Worm (Caenorhabditis elegans) whole organism, L2 larva: ENCODE measurements around the gene nphp-1.
A peak's percentile ranks its signal among the peaks of the same experiment; 100 is the strongest.

Experiments used
- C34F6.9 ChIP-seq: fragments of 150-350 bp; optimal IDR thresholded peaks from 2 replicates; lab custom pipeline; 2014; ENCODE audit warnings: missing biosample characterization, missing genetic modification characterization
- F13H6.1 ChIP-seq: sonication (generic microtip); optimal IDR thresholded peaks from 2 replicates; lab custom pipeline; 2016; ENCODE audit warnings: missing genetic modification characterization, missing compliant biosample characterization
- Y55F3AM.14 ChIP-seq: fragments of 200-800 bp; sonication (Bioruptor generic); optimal IDR thresholded peaks from 2 replicates; lab custom pipeline; 2018; ENCODE audit warnings: mild to moderate bottlenecking, missing genetic modification characterization, missing compliant biosample characterization
- ZK546.5 ChIP-seq: sonication (generic microtip); optimal IDR thresholded peaks from 2 replicates; lab custom pipeline; 2017; ENCODE audit warnings: missing biosample characterization, missing genetic modification characterization
- alr-1 ChIP-seq: fragments of 150-350 bp; optimal IDR thresholded peaks from 2 replicates; lab custom pipeline; 2014; ENCODE audit warnings: missing biosample characterization, missing genetic modification characterization
- aly-2 ChIP-seq: fragments of 150-350 bp; optimal IDR thresholded peaks from 2 replicates; lab custom pipeline; 2014; ENCODE audit warnings: missing biosample characterization, missing genetic modification characterization
- ceh-16 ChIP-seq: fragments of 150-350 bp; optimal IDR thresholded peaks from 2 replicates; lab custom pipeline; 2014; ENCODE audit warnings: missing biosample characterization, missing genetic modification characterization
- ceh-82 ChIP-seq: fragments of 150-350 bp; optimal IDR thresholded peaks from 2 replicates; lab custom pipeline; 2014; ENCODE audit warnings: missing biosample characterization, missing genetic modification characterization
- crh-2 ChIP-seq: sonication (generic microtip); optimal IDR thresholded peaks from 2 replicates; lab custom pipeline; 2017; ENCODE audit warnings: missing biosample characterization, missing genetic modification characterization
- dmd-4 ChIP-seq: sonication (generic microtip); optimal IDR thresholded peaks from 2 replicates; lab custom pipeline; 2017; ENCODE audit warnings: missing biosample characterization, missing genetic modification characterization
- fos-1 ChIP-seq: fragments of 150-350 bp; optimal IDR thresholded peaks from 2 replicates; lab custom pipeline; 2014; ENCODE audit warnings: missing biosample characterization, missing genetic modification characterization
- gmeb-1 ChIP-seq: fragments of 150-350 bp; optimal IDR thresholded peaks from 2 replicates; lab custom pipeline; 2014; ENCODE audit warnings: missing biosample characterization, missing genetic modification characterization
- lin-11 ChIP-seq: fragments of 150-350 bp; sonication (generic microtip); optimal IDR thresholded peaks from 2 replicates; lab custom pipeline; 2014; ENCODE audit warnings: missing biosample characterization, missing genetic modification characterization, inconsistent platforms, mixed read lengths
- lin-13 ChIP-seq: fragments of 150-350 bp; optimal IDR thresholded peaks from 2 replicates; lab custom pipeline; 2014; ENCODE audit warnings: missing biosample characterization, missing genetic modification reagents, missing genetic modification characterization
- lin-39 ChIP-seq: fragments of 150-350 bp; optimal IDR thresholded peaks from 2 replicates; lab custom pipeline; 2014; ENCODE audit warnings: missing biosample characterization, missing genetic modification reagents, missing genetic modification characterization
- lsy-2 ChIP-seq, 2 experiments: fragments of 150-350 bp in 1 of 2; sonication (generic microtip) in 1 of 2; optimal IDR thresholded peaks; 2 replicates each; lab custom pipeline; 2014 to 2017; ENCODE audit warnings: missing biosample characterization in 2 of 2, missing genetic modification characterization in 2 of 2
- mab-5 ChIP-seq: fragments of 150-350 bp; optimal IDR thresholded peaks from 2 replicates; lab custom pipeline; 2014; ENCODE audit warnings: missing biosample characterization, missing genetic modification characterization
- mdl-1 ChIP-seq, 2 experiments: fragments of 150-350 bp in 1 of 2; sonication (generic microtip) in 1 of 2; optimal IDR thresholded peaks; 2 replicates each; lab custom pipeline; 2017; ENCODE audit warnings: missing biosample characterization in 2 of 2, missing genetic modification characterization in 2 of 2
- nhr-10 ChIP-seq: sonication (generic microtip); optimal IDR thresholded peaks from 2 replicates; lab custom pipeline; 2017; ENCODE audit warnings: missing biosample characterization, missing genetic modification characterization
- nhr-11 ChIP-seq: fragments of 150-350 bp; optimal IDR thresholded peaks from 2 replicates; lab custom pipeline; 2014; ENCODE audit warnings: missing biosample characterization, missing genetic modification characterization
- nhr-12 ChIP-seq: fragments of 150-350 bp; optimal IDR thresholded peaks from 2 replicates; lab custom pipeline; 2014; ENCODE audit warnings: missing biosample characterization, missing genetic modification characterization
- nhr-237 ChIP-seq: fragments of 150-350 bp; optimal IDR thresholded peaks from 2 replicates; lab custom pipeline; 2014; ENCODE audit warnings: missing biosample characterization, missing genetic modification characterization
- nhr-25 ChIP-seq: fragments of 150-350 bp; sonication (generic microtip); optimal IDR thresholded peaks from 3 replicates; lab custom pipeline; 2014; ENCODE audit warnings: missing biosample characterization, missing genetic modification characterization
- nhr-77 ChIP-seq: fragments of 150-350 bp; optimal IDR thresholded peaks from 2 replicates; lab custom pipeline; 2014; ENCODE audit warnings: missing biosample characterization, missing genetic modification characterization
- peb-1 ChIP-seq: fragments of 150-350 bp; optimal IDR thresholded peaks from 2 replicates; lab custom pipeline; 2014; ENCODE audit warnings: missing biosample characterization, missing genetic modification characterization
- sem-4 ChIP-seq: fragments of 150-350 bp; optimal IDR thresholded peaks from 2 replicates; lab custom pipeline; 2014; ENCODE audit warnings: missing biosample characterization, missing genetic modification reagents, missing genetic modification characterization
- skn-1 ChIP-seq: sonication (generic microtip); optimal IDR thresholded peaks from 2 replicates; lab custom pipeline; 2017; ENCODE audit warnings: missing biosample characterization, missing genetic modification characterization
- sma-3 ChIP-seq: sonication (generic microtip); optimal IDR thresholded peaks from 2 replicates; lab custom pipeline; 2016; ENCODE audit warnings: missing genetic modification reagents, missing genetic modification characterization, missing compliant biosample characterization
- unc-62 ChIP-seq: fragments of 150-350 bp; optimal IDR thresholded peaks from 2 replicates; lab custom pipeline; 2014; ENCODE audit warnings: missing biosample characterization, missing genetic modification reagents, missing genetic modification characterization
- zag-1 ChIP-seq: fragments of 150-350 bp; optimal IDR thresholded peaks from 2 replicates; lab custom pipeline; 2014; ENCODE audit warnings: missing biosample characterization, missing genetic modification characterization
- ztf-1 ChIP-seq: fragments of 200-800 bp; sonication (Bioruptor generic); conservative IDR thresholded peaks from 2 replicates; pipeline ENCODE4 v1.3.6; 2022; ENCODE audit warnings: missing genetic modification characterization, missing compliant biosample characterization
- ztf-11 ChIP-seq: sonication (generic microtip); optimal IDR thresholded peaks from 2 replicates; lab custom pipeline; 2017; ENCODE audit warnings: missing biosample characterization, missing genetic modification characterization
- ztf-4 ChIP-seq: fragments of 150-350 bp; optimal IDR thresholded peaks from 2 replicates; lab custom pipeline; 2014; ENCODE audit warnings: missing biosample characterization, missing genetic modification characterization

nphp-1 gene

DNA sequence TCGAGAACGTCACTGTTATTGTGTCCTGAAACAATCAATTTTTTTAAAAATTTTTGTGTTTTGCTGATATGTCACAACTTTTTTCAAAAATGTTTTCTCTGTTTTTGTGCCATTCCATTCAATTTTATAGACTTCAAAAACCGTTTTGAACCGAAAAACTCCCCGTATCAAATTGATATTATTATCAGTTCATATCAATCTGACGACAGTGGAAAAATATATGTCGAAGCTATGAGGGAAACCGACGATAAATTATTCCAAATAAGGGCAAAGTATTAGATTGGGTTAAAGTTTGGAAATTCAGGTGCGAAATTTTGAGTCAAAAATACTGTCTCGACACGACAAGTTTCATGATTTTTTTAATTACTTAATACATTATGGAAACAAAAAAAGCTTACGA is 4.3 kb upstream of the nphp-1 start:
- no peak for TF ChIP-seq lsy-2 (tag; optimal IDR thresholded peaks at IDR 0.05; lab: Kevin White, UChicago)
- no peak for TF ChIP-seq nhr-11 (tag; lab: Kevin White, UChicago)
- peak; percentile 40 for TF ChIP-seq fos-1 (tag; lab: Kevin White, UChicago)
- TF ChIP-seq gmeb-1 (tag; lab: Kevin White, UChicago), result no peak
- TF ChIP-seq ztf-11 (tag; lab: Kevin White, UChicago), result no peak
- TF ChIP-seq ceh-82 (tag; lab: Kevin White, UChicago), result no peak

DNA sequence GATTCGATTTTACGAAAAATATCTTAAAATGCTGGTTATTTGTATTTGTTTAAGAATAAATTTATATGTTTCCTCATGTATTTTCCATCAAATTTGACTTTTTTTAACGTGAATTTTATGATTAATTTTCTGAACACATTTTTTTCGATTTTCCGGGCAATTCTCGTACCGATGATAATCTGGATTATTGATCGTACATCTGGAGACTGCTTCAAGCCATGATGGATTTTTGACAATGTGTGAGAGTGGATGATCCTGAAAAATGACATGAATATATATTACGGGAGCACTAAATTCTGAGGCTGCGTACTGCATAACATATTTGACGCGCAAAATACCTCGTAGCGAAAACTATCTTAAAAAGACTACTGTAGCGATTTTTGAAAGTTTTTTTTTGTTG is 2.4 kb upstream of the nphp-1 start:
- no peak for TF ChIP-seq nhr-10 (tag; lab: Kevin White, UChicago)
- TF ChIP-seq ZK546.5 (tag; lab: Kevin White, UChicago), result no peak
- TF ChIP-seq ceh-82 (tag; lab: Kevin White, UChicago), result no peak
- no peak for TF ChIP-seq F13H6.1 (tag; lab: Kevin White, UChicago)

DNA sequence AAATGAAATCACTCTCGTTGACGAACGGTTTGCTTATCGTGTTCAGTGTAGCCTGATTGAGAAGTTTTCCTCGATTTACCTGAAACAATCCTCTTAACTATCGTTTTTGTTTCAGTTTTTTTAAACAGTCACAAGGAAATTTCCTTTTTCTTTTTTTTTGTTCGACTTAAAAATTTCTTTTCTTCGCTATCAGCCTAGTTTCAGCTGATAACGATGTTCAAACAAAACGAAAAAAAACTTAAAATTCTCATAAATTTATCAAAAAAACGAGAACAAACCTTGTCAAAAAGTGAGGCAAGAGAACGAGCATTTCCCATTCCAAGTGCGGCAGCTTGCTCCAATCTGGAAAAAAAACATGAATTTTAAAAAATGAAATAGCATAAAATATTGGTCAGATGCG is 1.5 kb upstream of the nphp-1 start:
- TF ChIP-seq gmeb-1 (tag; lab: Kevin White, UChicago) (peak; percentile 16), nhr-11 (tag; lab: Kevin White, UChicago) (no peak)

DNA sequence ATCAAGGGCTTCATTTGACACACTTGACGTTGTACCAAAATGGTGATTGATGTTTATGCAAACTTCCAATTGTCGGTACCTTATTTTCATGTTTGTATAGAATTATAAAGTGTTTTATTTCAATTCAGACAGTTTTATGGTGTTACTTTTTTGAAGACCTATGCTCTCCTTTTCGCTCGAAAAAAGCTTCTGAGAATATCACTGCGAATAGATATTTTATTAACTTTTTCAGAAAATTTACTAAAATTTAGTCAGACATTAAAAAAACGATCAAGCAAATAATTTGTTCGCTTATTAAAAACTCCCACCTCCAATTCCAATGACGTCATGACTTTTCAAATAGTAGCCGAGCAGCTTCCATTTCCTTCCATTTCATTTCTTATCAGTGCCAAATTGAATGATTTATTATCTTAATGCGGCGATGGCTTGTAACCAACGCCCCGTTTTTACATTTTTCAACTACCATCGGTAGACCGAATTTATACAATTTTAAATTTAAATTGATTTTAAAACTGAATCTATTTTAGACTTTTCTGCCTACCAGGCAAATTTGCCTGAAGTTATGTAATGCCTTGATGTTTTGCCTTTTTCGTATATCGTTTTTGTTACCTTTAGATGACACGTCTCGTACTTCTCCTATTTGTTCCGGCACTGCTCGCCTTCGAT is 5.0 kb downstream of the nphp-1 start, which contains the start of gene M28.10:
M28.10 (plus strand) TSS at position 616 of the 666 bp plus-strand sequence.
- no peak for TF ChIP-seq lin-39 (tag; lab: Kevin White, UChicago)
- TF ChIP-seq ceh-16, result no peak
- TF ChIP-seq fos-1 (tag; lab: Kevin White, UChicago), result peak; percentile 1
- TF ChIP-seq, all 48 proteins: peak for 1

DNA sequence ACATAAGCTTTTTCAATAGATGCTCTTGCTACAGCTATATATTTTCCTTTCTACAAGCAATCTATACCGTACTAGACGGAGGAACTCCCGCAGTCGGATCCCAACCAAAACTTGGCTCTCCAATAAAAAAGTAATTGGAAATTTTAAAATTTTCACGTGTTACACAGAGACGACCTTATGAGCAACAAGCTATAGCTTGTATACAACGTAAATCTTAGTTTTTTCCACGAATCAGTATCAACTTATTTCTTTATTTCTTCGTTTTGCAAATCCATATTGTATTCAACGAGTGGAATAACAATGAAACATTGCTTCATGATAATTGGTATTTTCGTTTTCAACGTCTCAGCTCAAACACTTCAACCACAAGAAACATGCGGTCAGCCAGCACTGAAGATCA is 8.7 kb downstream of the nphp-1 start, which contains the start of gene M28.4:
M28.4 (plus strand) TSS at position 301 of the 400 bp plus-strand sequence.
- TF ChIP-seq C34F6.9 (tag; lab: Kevin White, UChicago) (no peak), skn-1 (tag; lab: Kevin White, UChicago) (no peak), zag-1 (no peak), ZK546.5 (tag; lab: Kevin White, UChicago) (no peak), nhr-10 (tag; lab: Kevin White, UChicago) (no peak), nhr-77 (tag; lab: Kevin White, UChicago) (no peak), nhr-237 (tag; lab: Kevin White, UChicago) (no peak)

DNA sequence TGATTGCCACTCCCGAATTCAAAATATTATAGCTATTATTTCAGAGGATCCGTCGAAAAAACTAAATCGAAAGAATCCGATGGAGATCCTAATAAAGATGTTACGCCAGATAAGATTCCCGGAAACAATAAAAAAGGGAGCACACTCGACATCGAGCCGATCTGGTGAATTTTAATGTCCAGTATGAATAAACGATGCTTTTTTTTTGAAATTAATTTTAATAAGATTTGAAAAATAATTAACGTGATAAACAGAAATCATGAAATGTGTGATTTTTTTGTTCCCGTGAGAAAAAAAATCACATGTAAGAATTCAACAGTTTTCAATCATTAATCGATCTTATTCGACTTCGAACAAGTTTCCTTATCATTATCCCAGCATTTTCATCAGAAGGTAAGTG is 12.9 kb downstream of the nphp-1 start, which contains the start of gene M28.9:
M28.9 (plus strand) TSS at position 301 of the 400 bp plus-strand sequence.
- TF ChIP-seq ztf-1 (GFP tag; lab: Robert Waterston, UW), result no peak
- TF ChIP-seq lin-13 (GFP tag; lab: Kevin White, UChicago), result no peak
- no peak for TF ChIP-seq C34F6.9 (tag; lab: Kevin White, UChicago)

DNA sequence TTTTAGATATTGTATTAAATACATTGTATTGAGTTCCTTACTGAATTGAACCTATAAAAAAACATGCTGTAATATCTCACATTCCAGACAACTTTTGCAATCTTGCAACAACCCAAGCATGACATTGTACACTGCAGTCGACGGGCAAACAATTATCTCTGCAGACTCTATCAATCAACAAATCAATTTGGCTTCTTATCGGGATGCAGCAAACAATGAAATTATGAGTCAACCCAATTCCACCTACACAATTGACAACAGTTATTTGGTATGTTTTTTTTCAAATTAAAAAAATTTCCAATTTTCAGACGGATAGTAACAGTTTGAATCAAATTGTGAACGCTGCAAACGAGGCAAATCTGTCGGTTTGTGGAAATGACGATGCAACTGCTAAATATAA is 21.1 kb downstream of the nphp-1 start:
- peak; percentile 55 for TF ChIP-seq fos-1 (tag; lab: Kevin White, UChicago)
- no peak for TF ChIP-seq sma-3 (GFP tag; lab: Kevin White, UChicago)

DNA sequence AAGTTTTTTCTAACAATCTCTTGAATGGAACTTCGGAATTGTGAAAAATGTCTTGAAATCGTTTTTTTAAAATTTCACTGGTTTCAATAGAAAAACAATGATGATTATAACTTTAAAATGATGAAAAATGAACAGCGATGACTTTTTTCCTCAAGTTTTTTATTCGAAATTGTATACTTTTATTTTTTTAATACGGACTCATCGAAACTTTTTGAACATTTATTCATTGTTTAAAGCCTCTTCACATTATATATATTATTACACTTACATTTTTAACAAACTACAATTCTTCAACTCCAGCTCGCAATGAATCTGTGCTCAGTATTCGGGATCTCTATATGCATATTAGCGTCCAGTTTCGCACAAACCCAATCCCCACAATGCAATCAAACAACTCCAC is 24.1 kb downstream of the nphp-1 start, which contains the start of gene M28.8:
M28.8 (plus strand) TSS at position 301 of the 400 bp plus-strand sequence.
- no peak for TF ChIP-seq nhr-12 (tag; lab: Kevin White, UChicago)
- TF ChIP-seq ztf-4, result no peak
- TF ChIP-seq alr-1, result no peak
- no peak for TF ChIP-seq nhr-25
- TF ChIP-seq unc-62 (GFP tag; lab: Kevin White, UChicago), result no peak
- no peak for TF ChIP-seq mdl-1 (tag; optimal IDR thresholded peaks at IDR 0.05; lab: Kevin White, UChicago)
- TF ChIP-seq gmeb-1 (tag; lab: Kevin White, UChicago), result no peak
- TF ChIP-seq crh-2, result no peak
- no peak for TF ChIP-seq Y55F3AM.14 (GFP tag; lab: Kevin White, UChicago)
- no peak for TF ChIP-seq lin-11 (tag; lab: Kevin White, UChicago)
- no peak for TF ChIP-seq sem-4 (tag; lab: Kevin White, UChicago)
- no peak for TF ChIP-seq aly-2
- no peak for TF ChIP-seq mab-5 (tag; lab: Kevin White, UChicago)
- no peak for TF ChIP-seq dmd-4 (tag; lab: Kevin White, UChicago)
- TF ChIP-seq nhr-10 (tag; lab: Kevin White, UChicago), result no peak
- TF ChIP-seq sma-3 (GFP tag; lab: Kevin White, UChicago), result no peak
- no peak for TF ChIP-seq peb-1 (tag; lab: Kevin White, UChicago)
- no peak for TF ChIP-seq lsy-2 (tag; optimal IDR thresholded peaks at IDR 0.05; lab: Kevin White, UChicago)
- no peak for TF ChIP-seq fos-1 (tag; lab: Kevin White, UChicago)
